Comparison of ENCODE assay signal across 2 fruit fly cellular contexts in the genomic region with DNA sequence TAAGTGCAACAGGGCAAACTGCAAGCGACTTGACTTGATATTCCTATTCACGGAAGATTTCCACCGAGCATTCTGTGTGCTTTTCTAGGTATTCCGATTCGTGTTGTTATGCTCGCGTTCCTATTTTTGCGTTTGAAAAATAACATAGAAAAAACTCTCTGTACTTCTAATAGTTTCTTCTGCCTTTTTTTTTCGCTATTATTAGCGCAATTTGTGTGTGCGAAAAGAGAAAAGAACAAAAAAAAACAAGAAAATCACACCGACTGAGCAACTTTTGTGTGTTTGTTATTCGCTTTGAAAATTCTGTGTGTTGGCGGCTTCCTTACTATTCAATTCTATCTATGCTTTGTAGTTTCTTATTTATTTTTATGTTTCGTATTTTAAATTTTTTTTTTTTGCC.
TF ChIP-seq lines count a peak whose summit lies in the region.

No protein-coding gene starts in this region.

TF ChIP-seq in whole organism, prepupa, 60 proteins besides CTCF, POLR2A, EP300 and RAD21:
- TF ChIP-seq Eip78C (GFP tag; lab: Kevin White, UChicago) (peak; percentile 13), CG15336 (GFP tag; IDR thresholded peaks at IDR 0.05; lab: Robert Waterston, UW) (peak; percentile 54; the same call in 1 of the 2 replicates), Ets96B (tag; optimal IDR thresholded peaks at IDR 0.05; lab: Kevin White, UChicago) (no peak), eg (GFP tag; IDR thresholded peaks at IDR 0.05; lab: Robert Waterston, UW) (peak; percentile 50; the same call in 1 of the 3 replicates), svp (GFP tag; lab: Kevin White, UChicago) (no peak), CG11762 (GFP tag; optimal IDR thresholded peaks at IDR 0.05; lab: Kevin White, UChicago; ENCODE audit: insufficient read depth) (no peak), Hr39 (GFP tag; optimal IDR thresholded peaks at IDR 0.05; lab: Kevin White, UChicago) (no peak), CG6808 (GFP tag; optimal IDR thresholded peaks at IDR 0.05; lab: Kevin White, UChicago) (no peak), cyc (GFP tag; optimal IDR thresholded peaks at IDR 0.05; lab: Kevin White, UChicago) (no peak), CG6276 (GFP tag; optimal IDR thresholded peaks at IDR 0.05; lab: Kevin White, UChicago) (peak; percentile 46), CG8119 (GFP tag; IDR thresholded peaks at IDR 0.05; lab: Robert Waterston, UW) (peak; percentile 63; the same call in 2 of the 3 replicates), CG6792 (GFP tag; optimal IDR thresholded peaks at IDR 0.05; lab: Kevin White, UChicago) (no peak), CG34406 (GFP tag; optimal IDR thresholded peaks at IDR 0.05; lab: Kevin White, UChicago) (no peak), dac (GFP tag; optimal IDR thresholded peaks at IDR 0.05; lab: Kevin White, UChicago) (no peak)
TF ChIP-seq in whole organism, prepupa: peak in this region for 5.

TF ChIP-seq in whole organism, pupa, 21 proteins besides CTCF, POLR2A, EP300 and RAD21:
- TF ChIP-seq CG17806 (tag; optimal IDR thresholded peaks at IDR 0.05; lab: Kevin White, UChicago) (no peak), CG10348 (GFP tag; IDR thresholded peaks at IDR 0.05; lab: Robert Waterston, UW) (no peak), CG8301 (tag; optimal IDR thresholded peaks at IDR 0.05; lab: Kevin White, UChicago) (peak; percentile 4), gl (tag; optimal IDR thresholded peaks at IDR 0.05; lab: Kevin White, UChicago) (no peak), CG14655 (GFP tag; optimal IDR thresholded peaks at IDR 0.05; lab: Kevin White, UChicago) (peak; percentile 42), CG4496 (GFP tag; IDR thresholded peaks at IDR 0.05; lab: Robert Waterston, UW) (no peak), Ets98B (GFP tag; IDR thresholded peaks at IDR 0.05; lab: Robert Waterston, UW) (peak; percentile 47), CG8159 (tag; optimal IDR thresholded peaks at IDR 0.05; lab: Kevin White, UChicago) (no peak), CG13204 (GFP tag; optimal IDR thresholded peaks at IDR 0.05; lab: Kevin White, UChicago) (no peak), CG9948 (tag; optimal IDR thresholded peaks at IDR 0.05; lab: Kevin White, UChicago) (no peak), CG15710 (tag; optimal IDR thresholded peaks at IDR 0.05; lab: Kevin White, UChicago) (no peak), fd96Ca (GFP tag; IDR thresholded peaks at IDR 0.05; lab: Robert Waterston, UW) (no peak), CG34367 (tag; optimal IDR thresholded peaks at IDR 0.05; lab: Kevin White, UChicago) (no peak), rn (GFP tag; IDR thresholded peaks at IDR 0.05; lab: Robert Waterston, UW) (no peak), Snoo (tag; optimal IDR thresholded peaks at IDR 0.05; lab: Kevin White, UChicago) (no peak), CG12605 (GFP tag; IDR thresholded peaks at IDR 0.05; lab: Robert Waterston, UW) (peak; percentile 33; the same call in 1 of the 2 replicates), D1 (tag; optimal IDR thresholded peaks at IDR 0.05; lab: Kevin White, UChicago) (no peak), CG32121 (GFP tag; IDR thresholded peaks at IDR 0.05; lab: Robert Waterston, UW) (peak; percentile 54; the same call in 1 of the 2 replicates), Pif1B (GFP tag; optimal IDR thresholded peaks at IDR 0.05; lab: Kevin White, UChicago) (no peak), EcR (GFP tag; optimal IDR thresholded peaks at IDR 0.05; lab: Kevin White, UChicago) (no peak), Pif1A (GFP tag; optimal IDR thresholded peaks at IDR 0.05; lab: Kevin White, UChicago) (no peak)
TF ChIP-seq in whole organism, pupa: peak in this region for 5.
